Worm (Caenorhabditis elegans): ENCODE data around the gene C23H5.12.

C23H5.12 gene

ce11 chrIV:2142320-2142719 lies 9.0 kb downstream of the C23H5.12 start:
- no peak for TF ChIP-seq unc-62 (GFP tag; optimal IDR thresholded peaks at IDR 0.05)

- no peak for TF ChIP-seq unc-62 (GFP tag; optimal IDR thresholded peaks at IDR 0.05)
These were observed 16.0 kb downstream of the C23H5.12 start, which contains the start of gene C54E4.5 for ce11 chrIV:2149247-2149756. C54E4.5 (minus strand) TSS chrIV:2149297.

- no peak for TF ChIP-seq unc-62 (GFP tag; optimal IDR thresholded peaks at IDR 0.05)
These were observed 23.0 kb downstream of the C23H5.12 start for ce11 chrIV:2156239-2156638.

ce11 chrIV:2159069-2159468 lies 25.8 kb downstream of the C23H5.12 start, which contains the start of gene gcy-37:
gcy-37 (minus strand) TSS chrIV:2159169.
- TF ChIP-seq unc-62 (GFP tag; optimal IDR thresholded peaks at IDR 0.05): no peak

ce11 chrIV:2162256-2162655 lies 29.0 kb downstream of the C23H5.12 start:
- no peak for TF ChIP-seq unc-62 (GFP tag; optimal IDR thresholded peaks at IDR 0.05)

- TF ChIP-seq unc-62 (GFP tag; optimal IDR thresholded peaks at IDR 0.05): no peak
These were observed 35.2 kb downstream of the C23H5.12 start, which contains the start of gene C54E4.4 for ce11 chrIV:2168514-2168913. C54E4.4 (minus strand) TSS chrIV:2168614.

- no peak for TF ChIP-seq unc-62 (GFP tag; optimal IDR thresholded peaks at IDR 0.05)
These were observed 37.1 kb downstream of the C23H5.12 start for ce11 chrIV:2170332-2170731.

ce11 chrIV:2172880-2173279 lies 39.6 kb downstream of the C23H5.12 start:
- TF ChIP-seq unc-62 (GFP tag; optimal IDR thresholded peaks at IDR 0.05): no peak

ce11 chrIV:2175291-2175690 lies 42.0 kb downstream of the C23H5.12 start, which contains the start of gene C54E4.1:
C54E4.1 (plus strand) TSS chrIV:2175591.
- no peak for TF ChIP-seq unc-62 (GFP tag; optimal IDR thresholded peaks at IDR 0.05)

- no peak for TF ChIP-seq unc-62 (GFP tag; optimal IDR thresholded peaks at IDR 0.05)
These were observed 44.3 kb downstream of the C23H5.12 start, which contains the start of gene hrpu-2 for ce11 chrIV:2177545-2177944. hrpu-2 (plus strand) TSS chrIV:2177896.

Data from whole organism, dauer.